Fruit fly (Drosophila melanogaster) whole organism, embryonic: Measurements from ENCODE around the gene ph-p.
A peak's percentile ranks its signal among the peaks of the same experiment; 100 is the strongest.

ENCODE experiments used
- Aef1 ChIP-seq: fragments of 200-800 bp; sonication (Bioruptor generic); IDR thresholded peaks from 3 replicates; pipeline ENCODE4 v1.3.6; 2022; ENCODE audit warnings: missing biosample characterization, missing genetic modification characterization
- CG10147 ChIP-seq: fragments of 200-800 bp; sonication (Bioruptor generic); optimal IDR thresholded peaks from 2 replicates; lab custom pipeline; 2019; ENCODE audit warnings: missing biosample characterization, mild to moderate bottlenecking, missing genetic modification characterization, moderate library complexity
- CG10209 ChIP-seq: fragments of 200-800 bp; sonication (Bioruptor generic); optimal IDR thresholded peaks from 3 replicates; lab custom pipeline; 2017; ENCODE audit warnings: missing biosample characterization, mild to moderate bottlenecking, missing genetic modification characterization, missing genetic modification reagents
- CG11723 ChIP-seq: fragments of 200-800 bp; sonication (Bioruptor generic); optimal IDR thresholded peaks from 2 replicates; lab custom pipeline; 2017; ENCODE audit warnings: missing biosample characterization, mild to moderate bottlenecking, missing genetic modification characterization
- CG14965 ChIP-seq: fragments of 200-800 bp; sonication (Bioruptor generic); optimal IDR thresholded peaks from 2 replicates; lab custom pipeline; 2016; ENCODE audit warnings: missing biosample characterization, missing genetic modification characterization, borderline replicate concordance
- CG15601 ChIP-seq: fragments of 200-800 bp; sonication (Bioruptor generic); optimal IDR thresholded peaks from 3 replicates; lab custom pipeline; 2019; ENCODE audit warnings: missing biosample characterization, mild to moderate bottlenecking, missing genetic modification characterization, moderate library complexity
- CG15696 ChIP-seq: fragments of 200-800 bp; sonication (Bioruptor generic); optimal IDR thresholded peaks from 2 replicates; lab custom pipeline; 2019; ENCODE audit warnings: missing biosample characterization, mild to moderate bottlenecking, missing genetic modification characterization, moderate library complexity
- CG2875 ChIP-seq: fragments of 200-800 bp; sonication (Bioruptor generic); optimal IDR thresholded peaks from 2 replicates; lab custom pipeline; 2017; ENCODE audit warnings: missing biosample characterization, mild to moderate bottlenecking, missing genetic modification characterization, missing genetic modification reagents
- CG3163 ChIP-seq: fragments of 200-800 bp; sonication (Bioruptor generic); optimal IDR thresholded peaks from 3 replicates; lab custom pipeline; 2016; ENCODE audit warnings: missing biosample characterization, missing genetic modification characterization
- CG6175 ChIP-seq: fragments of 200-800 bp; sonication (Bioruptor generic); IDR thresholded peaks from 3 replicates; pipeline ENCODE4 v1.3.6; 2022; ENCODE audit warnings: missing biosample characterization, missing genetic modification characterization
- CG8359 ChIP-seq: fragments of 200-800 bp; sonication (Bioruptor generic); optimal IDR thresholded peaks from 2 replicates; lab custom pipeline; 2017; ENCODE audit warnings: missing biosample characterization, mild to moderate bottlenecking, missing genetic modification characterization, borderline replicate concordance
- CG9817 ChIP-seq: fragments of 200-800 bp; sonication (Bioruptor generic); optimal IDR thresholded peaks from 2 replicates; lab custom pipeline; 2018; ENCODE audit warnings: missing biosample characterization, mild to moderate bottlenecking, missing genetic modification characterization, moderate library complexity
- Dad ChIP-seq: fragments of 200-800 bp; sonication (Bioruptor generic); optimal IDR thresholded peaks from 3 replicates; lab custom pipeline; 2016; ENCODE audit warnings: missing biosample characterization, missing genetic modification characterization
- Dbx ChIP-seq: fragments of 200-800 bp; sonication (Bioruptor generic); IDR thresholded peaks from 3 replicates; pipeline ENCODE4 v1.3.6; 2022; ENCODE audit warnings: missing biosample characterization, missing genetic modification characterization
- Deaf1 ChIP-seq: fragments of 200-800 bp; optimal IDR thresholded peaks from 3 replicates; lab custom pipeline; 2019; ENCODE audit warnings: missing biosample characterization, mild to moderate bottlenecking, missing genetic modification characterization, moderate library complexity
- Dfd ChIP-seq, 2 experiments: fragments of >200 bp; optimal IDR thresholded peaks; 2 replicates each; lab custom pipeline; 2017; ENCODE audit warnings: missing biosample characterization in 2 of 2, missing genetic modification characterization in 2 of 2
- Drgx ChIP-seq: fragments of 200-800 bp; sonication (Bioruptor generic); IDR thresholded peaks from 2 replicates; pipeline ENCODE4 v1.3.6; 2022; ENCODE audit warnings: missing biosample characterization, missing genetic modification characterization
- E2f1 ChIP-seq: fragments of 200-800 bp; sonication (Bioruptor generic); IDR thresholded peaks from 2 replicates; pipeline ENCODE4 v1.3.6; 2022; ENCODE audit warnings: missing biosample characterization, missing genetic modification characterization
- Hmr ChIP-seq: fragments of 200-800 bp; sonication (Bioruptor generic); optimal IDR thresholded peaks from 3 replicates; lab custom pipeline; 2017; ENCODE audit warnings: mild to moderate bottlenecking, missing biosample characterization, missing genetic modification reagents, missing genetic modification characterization
- Hr78 ChIP-seq, 2 experiments: fragments of 200-800 bp in 1 of 2; fragments of >200 bp in 1 of 2; sonication (Bioruptor generic) in 1 of 2; optimal IDR thresholded peaks; 2 replicates each; lab custom pipeline; 2017 to 2019; ENCODE audit warnings: missing biosample characterization in 2 of 2, missing genetic modification characterization in 2 of 2, mild to moderate bottlenecking in 1 of 2, moderate library complexity in 1 of 2
- Med ChIP-seq: fragments of 200-800 bp; sonication (Bioruptor generic); peaks from one replicate; lab custom pipeline; 2016; ENCODE audit warnings: missing biosample characterization, missing genetic modification characterization, mild to moderate bottlenecking, inconsistent platforms, moderate library complexity
- NK7.1 ChIP-seq: fragments of 200-800 bp; sonication (Bioruptor generic); optimal IDR thresholded peaks from 3 replicates; lab custom pipeline; 2016; ENCODE audit warnings: missing biosample characterization, missing genetic modification characterization
- Nf-YB ChIP-seq: fragments of 200-800 bp; sonication (Bioruptor generic); optimal IDR thresholded peaks from 3 replicates; lab custom pipeline; 2019; ENCODE audit warnings: missing biosample characterization, mild to moderate bottlenecking, missing genetic modification characterization, moderate library complexity
- Pdp1 ChIP-seq, 2 experiments: fragments of 200-800 bp; sonication (Bioruptor generic); optimal IDR thresholded peaks; 3 replicates each; lab custom pipeline; 2016; ENCODE audit warnings: missing biosample characterization in 2 of 2, missing genetic modification characterization in 2 of 2, mild to moderate bottlenecking in 1 of 2, moderate library complexity in 1 of 2
- Side ChIP-seq: fragments of 200-800 bp; sonication (Bioruptor generic); optimal IDR thresholded peaks from 2 replicates; lab custom pipeline; 2016; ENCODE audit warnings: missing biosample characterization, missing genetic modification characterization
- Vsx1 ChIP-seq: fragments of 200-800 bp; sonication (Bioruptor generic); optimal IDR thresholded peaks from 2 replicates; lab custom pipeline; 2017; ENCODE audit warnings: missing biosample characterization, mild to moderate bottlenecking, missing genetic modification characterization, missing genetic modification reagents
- ci ChIP-seq: fragments of 200-800 bp; sonication (Bioruptor generic); IDR thresholded peaks from 3 replicates; pipeline ENCODE4 v1.3.6; 2022; ENCODE audit warnings: missing biosample characterization, missing genetic modification characterization
- dm ChIP-seq: fragments of 200-800 bp; sonication (Bioruptor generic); optimal IDR thresholded peaks from 3 replicates; lab custom pipeline; 2016; ENCODE audit warnings: missing biosample characterization, missing genetic modification characterization
- esg ChIP-seq: fragments of 200-800 bp; sonication (Bioruptor generic); conservative IDR thresholded peaks from 2 replicates; pipeline ENCODE4 v1.3.6; 2022; ENCODE audit warnings: missing biosample characterization, missing genetic modification characterization
- eyg ChIP-seq: fragments of 200-800 bp; sonication (Bioruptor generic); optimal IDR thresholded peaks from 3 replicates; lab custom pipeline; 2016; ENCODE audit warnings: missing biosample characterization, missing genetic modification characterization
- ham ChIP-seq: fragments of 200-800 bp; sonication (Bioruptor generic); IDR thresholded peaks from 2 replicates; pipeline ENCODE4 v1.3.6; 2022; ENCODE audit warnings: missing biosample characterization, missing genetic modification characterization
- her ChIP-seq: fragments of 200-800 bp; sonication (Bioruptor generic); optimal IDR thresholded peaks from 2 replicates; lab custom pipeline; 2016; ENCODE audit warnings: missing biosample characterization, missing genetic modification characterization
- jigr1 ChIP-seq: fragments of 200-800 bp; sonication (Bioruptor generic); IDR thresholded peaks from 3 replicates; pipeline ENCODE4 v1.3.6; 2022; ENCODE audit warnings: missing biosample characterization, missing genetic modification characterization
- lov ChIP-seq, 2 experiments: fragments of 200-800 bp in 1 of 2; fragments of >200 bp in 1 of 2; sonication (Bioruptor generic) in 1 of 2; IDR thresholded peaks in 1 of 2; optimal IDR thresholded peaks in 1 of 2; 2 replicates in 1 of 2; 3 replicates in 1 of 2; pipeline versions ENCODE4 v1.3.6 to Lab custom; 2017 to 2022; ENCODE audit warnings: missing biosample characterization in 1 of 2, missing genetic modification characterization in 1 of 2
- mirr ChIP-seq: fragments of 200-800 bp; sonication (Bioruptor generic); optimal IDR thresholded peaks from 3 replicates; lab custom pipeline; 2018; ENCODE audit warnings: missing biosample characterization, mild to moderate bottlenecking, missing genetic modification characterization
- peb ChIP-seq: fragments of 200-800 bp; sonication (Bioruptor generic); IDR thresholded peaks from 2 replicates; pipeline ENCODE4 v1.3.6; 2022; ENCODE audit warnings: missing biosample characterization, missing genetic modification characterization
- pho ChIP-seq: fragments of 200-800 bp; sonication (Bioruptor generic); optimal IDR thresholded peaks from 2 replicates; lab custom pipeline; 2016; ENCODE audit warnings: missing biosample characterization, missing genetic modification characterization
- repo ChIP-seq: fragments of 200-800 bp; sonication (Bioruptor generic); optimal IDR thresholded peaks from 2 replicates; lab custom pipeline; 2016; ENCODE audit warnings: missing biosample characterization, missing genetic modification characterization
- sens-2 ChIP-seq: fragments of 200-800 bp; sonication (Bioruptor generic); IDR thresholded peaks from 2 replicates; pipeline ENCODE4 v1.3.6; 2022; ENCODE audit warnings: missing biosample characterization, missing genetic modification characterization
- tll ChIP-seq, 2 experiments: fragments of 200-800 bp in 1 of 2; fragments of >200 bp in 1 of 2; sonication (Bioruptor generic) in 1 of 2; optimal IDR thresholded peaks; 2 replicates each; lab custom pipeline; 2017 to 2019; ENCODE audit warnings: missing biosample characterization in 2 of 2, missing genetic modification characterization in 2 of 2, mild to moderate bottlenecking in 1 of 2, moderate library complexity in 1 of 2
- zfh1 ChIP-seq: fragments of 200-800 bp; sonication (Bioruptor generic); IDR thresholded peaks from 3 replicates; pipeline ENCODE4 v1.3.6; 2022; ENCODE audit warnings: missing biosample characterization, missing genetic modification characterization

Gene ph-p

DNA sequence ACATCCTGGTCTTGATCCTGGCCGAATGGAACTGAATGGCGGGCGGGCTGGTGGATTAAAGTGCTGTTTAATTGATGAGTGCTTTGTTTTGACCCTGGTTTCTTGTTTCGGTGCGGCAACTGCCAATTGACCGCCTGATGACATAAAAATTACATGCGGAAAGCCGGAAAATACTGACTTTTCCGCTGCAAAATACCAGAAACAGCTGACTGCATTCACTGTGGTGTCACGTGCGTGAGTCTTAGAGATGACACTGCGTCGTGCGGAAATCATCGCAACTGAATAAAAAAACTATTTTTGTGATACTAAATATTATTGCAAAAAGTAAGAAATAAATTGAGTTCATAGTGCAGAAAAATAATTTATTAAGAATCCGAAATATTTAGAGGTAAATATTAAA lies 11.3 kb upstream of the ph-p start, which contains the start of gene bcn92 (continued):
- TF ChIP-seq lov (optimal IDR thresholded peaks at IDR 0.05; lab: Kevin White, UChicago): no peak
- TF ChIP-seq lov (GFP tag; IDR thresholded peaks at IDR 0.05; lab: Robert Waterston, UW): no peak
- no peak for TF ChIP-seq Deaf1 (tag; lab: Kevin White, UChicago)
- no peak for TF ChIP-seq Vsx1 (GFP tag; lab: Kevin White, UChicago)
- no peak for TF ChIP-seq CG3163 (GFP tag; lab: Kevin White, UChicago)
- no peak for TF ChIP-seq E2f1 (GFP tag; lab: Robert Waterston, UW)
- TF ChIP-seq CG8359: no peak
- TF ChIP-seq Dfd (GFP tag; optimal IDR thresholded peaks at IDR 0.05; lab: Kevin White, UChicago): no peak
- TF ChIP-seq CG2875 (GFP tag; lab: Kevin White, UChicago): no peak
- TF ChIP-seq eyg: no peak
- TF ChIP-seq jigr1 (GFP tag; lab: Robert Waterston, UW): no peak
- TF ChIP-seq CG15696 (tag; lab: Kevin White, UChicago): no peak
- no peak for TF ChIP-seq Aef1
- TF ChIP-seq CG6175 (GFP tag; lab: Robert Waterston, UW): no peak
- TF ChIP-seq NK7.1 (GFP tag; lab: Kevin White, UChicago): no peak
- TF ChIP-seq peb (GFP tag; lab: Robert Waterston, UW): 0 out of 2 replicates have a peak, but pooled peaks have one; percentile 24
- no peak for TF ChIP-seq CG14965 (GFP tag; lab: Kevin White, UChicago)
- TF ChIP-seq her (GFP tag; lab: Kevin White, UChicago): peak; percentile 30
- TF ChIP-seq CG11723: no peak
- peak; percentile 8 for TF ChIP-seq Nf-YB (GFP tag; lab: Kevin White, UChicago)
- TF ChIP-seq Hr78 (GFP tag; optimal IDR thresholded peaks at IDR 0.05; lab: Kevin White, UChicago): peak in 1 of 2 experiments; percentile 12
- no peak; the same call in 2 of the 3 replicates for TF ChIP-seq zfh1 (GFP tag; lab: Robert Waterston, UW)
- peak; percentile 92 for TF ChIP-seq Med

DNA sequence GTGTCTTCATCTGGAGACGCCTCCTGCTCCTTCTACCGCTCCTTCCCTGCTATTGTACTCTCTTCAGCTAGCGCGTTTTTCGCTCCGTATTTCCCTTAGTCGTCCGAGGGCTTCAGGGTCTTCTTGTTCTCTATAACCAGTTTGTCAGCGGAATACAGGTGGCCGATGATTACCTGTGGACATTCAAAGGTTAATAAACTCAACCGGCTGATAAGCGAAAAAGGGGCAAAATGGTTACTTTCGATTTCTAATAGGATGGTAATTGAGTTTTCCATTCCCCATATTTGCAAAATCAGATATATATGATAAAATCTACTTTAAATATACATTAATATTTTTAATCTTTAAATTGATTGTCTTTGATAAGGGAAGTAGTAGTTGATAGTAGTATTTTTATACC lies 10.5 kb upstream of the ph-p start:
- TF ChIP-seq pho (no peak), dm (GFP tag; lab: Kevin White, UChicago) (no peak), mirr (no peak), CG10209 (GFP tag; lab: Kevin White, UChicago) (no peak), CG15601 (tag; lab: Kevin White, UChicago) (no peak), esg (GFP tag; lab: Robert Waterston, UW) (no peak), Side (GFP tag; lab: Kevin White, UChicago) (no peak), ham (GFP tag; lab: Robert Waterston, UW) (no peak), CG9817 (tag; lab: Kevin White, UChicago) (no peak), sens-2 (GFP tag; lab: Robert Waterston, UW) (no peak), CG10147 (GFP tag; lab: Kevin White, UChicago) (no peak), Hmr (no peak), Drgx (GFP tag; lab: Robert Waterston, UW) (no peak), Pdp1 (GFP tag; optimal IDR thresholded peaks at IDR 0.05; lab: Kevin White, UChicago) (no peak), Dad (GFP tag; lab: Kevin White, UChicago) (no peak), Dbx (GFP tag; lab: Robert Waterston, UW) (no peak), repo (GFP tag; lab: Kevin White, UChicago) (no peak), ci (no peak), tll (GFP tag; optimal IDR thresholded peaks at IDR 0.05; lab: Kevin White, UChicago) (no peak)
